Worm (Caenorhabditis elegans): Measurements from ENCODE around the gene Y102A11A.2.
A peak's percentile ranks its signal among the peaks of the same experiment; 100 is the strongest.

The Y102A11A.2 gene

ce11 chrX:2071392-2072001 is 45.1 kb downstream of the Y102A11A.2 start (continued):
- no peak for TF ChIP-seq C08G9.2 (tag; optimal IDR thresholded peaks at IDR 0.05)
- TF ChIP-seq pat-9 (tag; optimal IDR thresholded peaks at IDR 0.05), result no peak
- no peak for TF ChIP-seq ttx-3 (tag; optimal IDR thresholded peaks at IDR 0.05)
- no peak for TF ChIP-seq T23F11.4 (GFP tag; optimal IDR thresholded peaks at IDR 0.05)
- peak; percentile 43 for TF ChIP-seq ceh-18 (tag; optimal IDR thresholded peaks at IDR 0.05)

- no peak for TF ChIP-seq ceh-45 (GFP tag; IDR thresholded peaks at IDR 0.05)
- no peak for TF ChIP-seq ets-4 (tag; optimal IDR thresholded peaks at IDR 0.05)
- no peak for TF ChIP-seq C38D4.7 (GFP tag; optimal IDR thresholded peaks at IDR 0.05)
Measured at ce11 chrX:2074055-2074454, 47.6 kb downstream of the Y102A11A.2 start, which contains the start of gene txdc-12.2. txdc-12.2 (plus strand) TSS chrX:2074450.

- TF ChIP-seq unc-3 (GFP tag; conservative IDR thresholded peaks at IDR 0.05) (no peak), unc-3 (tag; optimal IDR thresholded peaks at IDR 0.05) (no peak), npax-4 (tag; optimal IDR thresholded peaks at IDR 0.05) (no peak), elt-2 (tag; optimal IDR thresholded peaks at IDR 0.05) (no peak), odd-2 (tag; optimal IDR thresholded peaks at IDR 0.05) (no peak), ceh-19 (GFP tag; optimal IDR thresholded peaks at IDR 0.05) (no peak), ama-1 (optimal IDR thresholded peaks at IDR 0.05) (no peak), sdc-2 (tag; optimal IDR thresholded peaks at IDR 0.05) (no peak), K09A11.1 (tag; optimal IDR thresholded peaks at IDR 0.05; ENCODE audit: insufficient read depth) (no peak), dve-1 (tag; optimal IDR thresholded peaks at IDR 0.05) (no peak), sox-4 (tag; optimal IDR thresholded peaks at IDR 0.05) (no peak), unc-55 (GFP tag; optimal IDR thresholded peaks at IDR 0.05) (no peak), fkh-10 (GFP tag; optimal IDR thresholded peaks at IDR 0.05) (no peak), ets-4 (tag; optimal IDR thresholded peaks at IDR 0.05) (no peak), tbx-2 (tag; optimal IDR thresholded peaks at IDR 0.05) (no peak), pax-1 (tag; optimal IDR thresholded peaks at IDR 0.05) (no peak), gmeb-2 (tag; optimal IDR thresholded peaks at IDR 0.05) (no peak), rnt-1 (tag; optimal IDR thresholded peaks at IDR 0.05) (no peak), hlh-30 (tag; optimal IDR thresholded peaks at IDR 0.05; ENCODE audit: insufficient read depth) (no peak), ref-2 (tag; optimal IDR thresholded peaks at IDR 0.05) (no peak), sox-2 (GFP tag; IDR thresholded peaks at IDR 0.05) (no peak)
Measured at ce11 chrX:2075169-2075568, 48.7 kb downstream of the Y102A11A.2 start.

- TF ChIP-seq ceh-18 (tag; optimal IDR thresholded peaks at IDR 0.05), result no peak
- TF ChIP-seq ceh-34 (tag; optimal IDR thresholded peaks at IDR 0.05), result no peak
- no peak for TF ChIP-seq lin-11 (tag; optimal IDR thresholded peaks at IDR 0.05)
- TF ChIP-seq dmd-4 (tag; optimal IDR thresholded peaks at IDR 0.05; ENCODE audit: borderline replicate concordance), result no peak
- no peak for TF ChIP-seq dve-1 (tag; optimal IDR thresholded peaks at IDR 0.05)
- no peak for TF ChIP-seq pha-4 (tag; optimal IDR thresholded peaks at IDR 0.05)
- TF ChIP-seq sdc-2 (tag; optimal IDR thresholded peaks at IDR 0.05), result no peak
- TF ChIP-seq F13H6.1 (tag; optimal IDR thresholded peaks at IDR 0.05), result no peak
- no peak for TF ChIP-seq ceh-31 (tag; optimal IDR thresholded peaks at IDR 0.05)
- no peak for TF ChIP-seq hlh-13 (GFP tag; optimal IDR thresholded peaks at IDR 0.05)
- no peak for TF ChIP-seq Y22D7AL.16 (tag; optimal IDR thresholded peaks at IDR 0.05)
Measured at ce11 chrX:2078822-2079221, 52.4 kb downstream of the Y102A11A.2 start.

All from whole organism, late embryonic.